Worm (Caenorhabditis elegans) whole organism, L3 larva: ENCODE results near the gene mig-38.

ENCODE experiments used
- R02D3.7 ChIP-seq: fragments of 150-350 bp; optimal IDR thresholded peaks from 2 replicates; lab custom pipeline; 2014; ENCODE audit warnings: missing biosample characterization, missing genetic modification characterization
- ZK546.5 ChIP-seq: sonication (generic microtip); optimal IDR thresholded peaks from 2 replicates; lab custom pipeline; 2017; ENCODE audit warnings: missing biosample characterization, missing genetic modification characterization
- aly-2 ChIP-seq: fragments of 150-350 bp; optimal IDR thresholded peaks from 2 replicates; lab custom pipeline; 2014; ENCODE audit warnings: missing biosample characterization, missing genetic modification characterization
- ceh-16 ChIP-seq: sonication (generic microtip); optimal IDR thresholded peaks from 2 replicates; lab custom pipeline; 2017; ENCODE audit warnings: missing biosample characterization, missing genetic modification characterization
- ceh-28 ChIP-seq: fragments of 150-350 bp; optimal IDR thresholded peaks from 2 replicates; lab custom pipeline; 2014; ENCODE audit warnings: missing biosample characterization, missing genetic modification reagents, missing genetic modification characterization
- ceh-9 ChIP-seq: sonication (generic microtip); optimal IDR thresholded peaks from 2 replicates; lab custom pipeline; 2018; ENCODE audit warnings: missing biosample characterization, missing genetic modification characterization
- daf-12 ChIP-seq: fragments of 150-350 bp; optimal IDR thresholded peaks from 2 replicates; lab custom pipeline; 2014; ENCODE audit warnings: missing biosample characterization, missing genetic modification reagents, missing genetic modification characterization
- egl-27 ChIP-seq: sonication (generic microtip); optimal IDR thresholded peaks from 4 replicates; lab custom pipeline; 2017; ENCODE audit warnings: missing biosample characterization, missing genetic modification reagents, missing genetic modification characterization
- egl-5 ChIP-seq: fragments of 150-350 bp; optimal IDR thresholded peaks from 2 replicates; lab custom pipeline; 2017; ENCODE audit warnings: missing biosample characterization, missing genetic modification reagents, missing genetic modification characterization, inconsistent platforms
- elt-1 ChIP-seq: fragments of 150-350 bp; optimal IDR thresholded peaks from 2 replicates; lab custom pipeline; 2014; ENCODE audit warnings: missing biosample characterization, missing genetic modification characterization
- elt-2 ChIP-seq: sonication (generic microtip); optimal IDR thresholded peaks from 2 replicates; lab custom pipeline; 2016; ENCODE audit warnings: missing genetic modification reagents, mild to moderate bottlenecking, missing genetic modification characterization, missing compliant biosample characterization
- fkh-10 ChIP-seq: sonication (generic microtip); optimal IDR thresholded peaks from 2 replicates; lab custom pipeline; 2017; ENCODE audit warnings: missing biosample characterization, missing genetic modification reagents, missing genetic modification characterization
- fkh-2 ChIP-seq: fragments of 150-350 bp; optimal IDR thresholded peaks from 2 replicates; lab custom pipeline; 2014; ENCODE audit warnings: missing biosample characterization, missing genetic modification reagents, missing genetic modification characterization
- fos-1 ChIP-seq: fragments of 150-350 bp; optimal IDR thresholded peaks from 2 replicates; lab custom pipeline; 2014; ENCODE audit warnings: missing biosample characterization, missing genetic modification characterization
- hmg-11 ChIP-seq: sonication (generic microtip); optimal IDR thresholded peaks from 2 replicates; lab custom pipeline; 2016; ENCODE audit warnings: missing genetic modification characterization, missing compliant biosample characterization
- jun-1 ChIP-seq: fragments of 150-350 bp; optimal IDR thresholded peaks from 2 replicates; lab custom pipeline; 2014; ENCODE audit warnings: missing biosample characterization, missing genetic modification reagents, missing genetic modification characterization
- lin-15B ChIP-seq: fragments of 150-350 bp; optimal IDR thresholded peaks from 2 replicates; lab custom pipeline; 2014; ENCODE audit warnings: missing biosample characterization, missing genetic modification characterization
- lsy-12 ChIP-seq: sonication (generic microtip); optimal IDR thresholded peaks from 2 replicates; lab custom pipeline; 2016; ENCODE audit warnings: mild to moderate bottlenecking, missing genetic modification characterization, missing compliant biosample characterization
- mml-1 ChIP-seq: fragments of 150-350 bp; sonication (generic microtip); optimal IDR thresholded peaks from 3 replicates; lab custom pipeline; 2014; ENCODE audit warnings: missing biosample characterization, missing genetic modification characterization
- nhr-11 ChIP-seq: fragments of 150-350 bp; optimal IDR thresholded peaks from 2 replicates; lab custom pipeline; 2014; ENCODE audit warnings: missing biosample characterization, missing genetic modification characterization
- nhr-12 ChIP-seq: fragments of 150-350 bp; optimal IDR thresholded peaks from 2 replicates; lab custom pipeline; 2014; ENCODE audit warnings: missing biosample characterization, missing genetic modification characterization
- nhr-23 ChIP-seq: fragments of 150-350 bp; optimal IDR thresholded peaks from 2 replicates; lab custom pipeline; 2014; ENCODE audit warnings: missing biosample characterization, missing genetic modification reagents, missing genetic modification characterization
- nhr-237 ChIP-seq: fragments of 150-350 bp; optimal IDR thresholded peaks from 2 replicates; lab custom pipeline; 2014; ENCODE audit warnings: missing biosample characterization, missing genetic modification characterization
- nhr-25 ChIP-seq: sonication (generic microtip); optimal IDR thresholded peaks from 2 replicates; lab custom pipeline; 2017; ENCODE audit warnings: missing biosample characterization, missing genetic modification characterization
- nhr-28 ChIP-seq: fragments of 150-350 bp; optimal IDR thresholded peaks from 2 replicates; lab custom pipeline; 2014; ENCODE audit warnings: missing biosample characterization, missing genetic modification characterization
- nhr-43 ChIP-seq: sonication (generic microtip); optimal IDR thresholded peaks from 2 replicates; lab custom pipeline; 2016; ENCODE audit warnings: mild to moderate bottlenecking, missing genetic modification characterization, missing compliant biosample characterization; ENCODE audit not compliant: poor library complexity, severe bottlenecking
- nhr-67 ChIP-seq: fragments of 150-350 bp; optimal IDR thresholded peaks from 2 replicates; lab custom pipeline; 2014; ENCODE audit warnings: missing biosample characterization, missing genetic modification characterization
- nhr-76 ChIP-seq: fragments of 150-350 bp; sonication (generic microtip); optimal IDR thresholded peaks from 5 replicates; lab custom pipeline; 2014; ENCODE audit warnings: missing biosample characterization, missing genetic modification characterization
- pha-4 ChIP-seq: fragments of 150-350 bp; optimal IDR thresholded peaks from 2 replicates; lab custom pipeline; 2014; ENCODE audit warnings: missing biosample characterization, missing genetic modification reagents, missing genetic modification characterization
- pqm-1 ChIP-seq: fragments of 150-350 bp; optimal IDR thresholded peaks from 2 replicates; lab custom pipeline; 2017; ENCODE audit warnings: missing biosample characterization, missing genetic modification characterization, inconsistent platforms
- snpc-4 ChIP-seq: fragments of 150-350 bp; optimal IDR thresholded peaks from 2 replicates; lab custom pipeline; 2014; ENCODE audit warnings: missing biosample characterization, missing genetic modification characterization
- tbx-2 ChIP-seq: sonication (generic microtip); optimal IDR thresholded peaks from 2 replicates; lab custom pipeline; 2016; ENCODE audit warnings: mild to moderate bottlenecking, missing genetic modification characterization, missing compliant biosample characterization
- unc-39 ChIP-seq: sonication (generic microtip); optimal IDR thresholded peaks from 4 replicates; lab custom pipeline; 2017; ENCODE audit warnings: missing biosample characterization, missing genetic modification characterization
- zag-1 ChIP-seq: fragments of 150-350 bp; optimal IDR thresholded peaks from 2 replicates; lab custom pipeline; 2014; ENCODE audit warnings: missing biosample characterization, missing genetic modification characterization
- ztf-11 ChIP-seq: fragments of 150-350 bp; optimal IDR thresholded peaks from 2 replicates; lab custom pipeline; 2014; ENCODE audit warnings: missing biosample characterization, missing genetic modification characterization
- ztf-4 ChIP-seq: fragments of 150-350 bp; optimal IDR thresholded peaks from 2 replicates; lab custom pipeline; 2014; ENCODE audit warnings: missing biosample characterization, missing genetic modification characterization

Gene mig-38

ce11 chrIV:11620909-11621308, 26.9 kb downstream of the mig-38 start, which contains the start of gene dsl-5:
Gene dsl-5 (minus strand): TSS chrIV:11621009.
- TF ChIP-seq nhr-25 (tag; lab: Kevin White, UChicago): peak; percentile 12
- TF ChIP-seq tbx-2 (tag; lab: Kevin White, UChicago): no peak
- no peak for TF ChIP-seq daf-12 (tag; lab: Kevin White, UChicago)
- no peak for TF ChIP-seq nhr-43 (tag; lab: Kevin White, UChicago)
- no peak for TF ChIP-seq snpc-4 (tag; lab: Kevin White, UChicago)

ce11 chrIV:11622336-11622735, 28.3 kb downstream of the mig-38 start:
- TF ChIP-seq egl-27 (tag; lab: Kevin White, UChicago) (no peak), pha-4 (peak; percentile 36)

- TF ChIP-seq hmg-11 (tag; lab: Kevin White, UChicago) (no peak), elt-2 (tag; lab: Kevin White, UChicago) (peak; percentile 82), pqm-1 (tag; lab: Kevin White, UChicago) (peak; percentile 75)
Measured at ce11 chrIV:11623060-11623459, 29.0 kb downstream of the mig-38 start, which contains the start of gene lys-4. Gene lys-4 (minus strand): TSS chrIV:11623174.

- no peak for TF ChIP-seq ztf-4 (tag; lab: Kevin White, UChicago)
- TF ChIP-seq hmg-11 (tag; lab: Kevin White, UChicago): no peak
- no peak for TF ChIP-seq fkh-2
- TF ChIP-seq daf-12 (tag; lab: Kevin White, UChicago): no peak
- TF ChIP-seq fkh-10: no peak
- TF ChIP-seq pqm-1 (tag; lab: Kevin White, UChicago): peak; percentile 74
- TF ChIP-seq elt-2 (tag; lab: Kevin White, UChicago): peak; percentile 77
- no peak for TF ChIP-seq jun-1 (tag; lab: Kevin White, UChicago)
- no peak for TF ChIP-seq ceh-9
- no peak for TF ChIP-seq nhr-76 (tag; lab: Kevin White, UChicago)
- TF ChIP-seq nhr-67 (tag; lab: Kevin White, UChicago): no peak
- no peak for TF ChIP-seq nhr-23 (tag; lab: Kevin White, UChicago)
- TF ChIP-seq ceh-16 (tag; lab: Kevin White, UChicago): no peak
- TF ChIP-seq lin-15B (tag; lab: Kevin White, UChicago): no peak
- no peak for TF ChIP-seq zag-1 (tag; lab: Kevin White, UChicago)
- no peak for TF ChIP-seq ztf-11
- no peak for TF ChIP-seq R02D3.7 (tag; lab: Kevin White, UChicago)
- no peak for TF ChIP-seq fos-1 (tag; lab: Kevin White, UChicago)
- TF ChIP-seq egl-5 (tag; lab: Kevin White, UChicago): no peak
- no peak for TF ChIP-seq unc-39 (tag; lab: Kevin White, UChicago)
- TF ChIP-seq nhr-28 (tag; lab: Kevin White, UChicago): no peak
- peak; percentile 13 for TF ChIP-seq pha-4
- TF ChIP-seq nhr-12: no peak
Measured at ce11 chrIV:11623759-11624287, 29.8 kb downstream of the mig-38 start.

- peak; percentile 7 for TF ChIP-seq elt-2 (tag; lab: Kevin White, UChicago)
- TF ChIP-seq zag-1 (tag; lab: Kevin White, UChicago): no peak
Measured at ce11 chrIV:11625482-11625881, 31.4 kb downstream of the mig-38 start, which contains the start of gene lys-5. Gene lys-5 (minus strand): TSS chrIV:11625582.

ce11 chrIV:11627847-11628246, 33.8 kb downstream of the mig-38 start, which contains the start of gene lys-6:
Gene lys-6 (minus strand): TSS chrIV:11627947.
- TF ChIP-seq pqm-1 (tag; lab: Kevin White, UChicago) (peak; percentile 29), elt-2 (tag; lab: Kevin White, UChicago) (peak; percentile 7), lsy-12 (no peak)
- TF ChIP-seq, all 47 proteins: peak for 2

ce11 chrIV:11631750-11632149, 37.7 kb downstream of the mig-38 start, which contains the start of gene F58B3.4:
Gene F58B3.4 (minus strand): TSS chrIV:11631850.
- no peak for TF ChIP-seq nhr-11
- no peak for TF ChIP-seq ceh-28
- no peak for TF ChIP-seq ZK546.5 (tag; lab: Kevin White, UChicago)
- no peak for TF ChIP-seq pqm-1 (tag; lab: Kevin White, UChicago)
- TF ChIP-seq jun-1 (tag; lab: Kevin White, UChicago): no peak
- no peak for TF ChIP-seq nhr-237 (tag; lab: Kevin White, UChicago)
- no peak for TF ChIP-seq zag-1 (tag; lab: Kevin White, UChicago)
- TF ChIP-seq elt-1 (tag; lab: Kevin White, UChicago): no peak
- TF ChIP-seq fkh-10: no peak
- TF ChIP-seq nhr-12: no peak
- TF ChIP-seq nhr-23 (tag; lab: Kevin White, UChicago): no peak
- TF ChIP-seq aly-2 (tag; lab: Kevin White, UChicago): no peak
- no peak for TF ChIP-seq mml-1 (tag; lab: Kevin White, UChicago)
- no peak for TF ChIP-seq lin-15B (tag; lab: Kevin White, UChicago)
